Worm (Caenorhabditis elegans) whole organism, L1 larva: Measurements from ENCODE around the gene map-1.

Experiments
- hpl-2 ChIP-seq: fragments of 150-350 bp; optimal IDR thresholded peaks from 2 replicates; lab custom pipeline; 2014; ENCODE audit warnings: missing biosample characterization, missing genetic modification reagents, missing genetic modification characterization
- lin-39 ChIP-seq: fragments of 150-350 bp; optimal IDR thresholded peaks from 2 replicates; lab custom pipeline; 2014; ENCODE audit warnings: missing biosample characterization, missing genetic modification reagents, missing genetic modification characterization
- lir-3 ChIP-seq: sonication (generic microtip); optimal IDR thresholded peaks from 2 replicates; lab custom pipeline; 2016; ENCODE audit warnings: mild to moderate bottlenecking, missing genetic modification characterization, moderate library complexity, missing compliant biosample characterization; ENCODE audit not compliant: poor library complexity
- skn-1 ChIP-seq: fragments of 150-350 bp; optimal IDR thresholded peaks from 2 replicates; lab custom pipeline; 2014; ENCODE audit warnings: missing biosample characterization, missing genetic modification characterization
- unc-62 ChIP-seq: fragments of 150-350 bp; optimal IDR thresholded peaks from 2 replicates; lab custom pipeline; 2014; ENCODE audit warnings: missing biosample characterization, missing genetic modification reagents, missing genetic modification characterization
- unc-98 ChIP-seq: fragments of 200-800 bp; sonication (Bioruptor generic); IDR thresholded peaks from 2 replicates; pipeline ENCODE4 v1.3.6; 2022; ENCODE audit warnings: missing genetic modification characterization, missing compliant biosample characterization
- zag-1 ChIP-seq: fragments of 150-350 bp; optimal IDR thresholded peaks from 2 replicates; lab custom pipeline; 2014; ENCODE audit warnings: missing biosample characterization, missing genetic modification characterization
- ztf-11 ChIP-seq, 2 experiments: sonication (generic microtip); optimal IDR thresholded peaks; 2 replicates each; lab custom pipeline; 2016 to 2017; ENCODE audit warnings: missing genetic modification characterization in 2 of 2, missing biosample characterization in 1 of 2, missing compliant biosample characterization in 1 of 2

ce11 chrIV:3659951-3660350 lies 26.7 kb downstream of the map-1 start:
- TF ChIP-seq ztf-11 (tag; optimal IDR thresholded peaks at IDR 0.05; lab: Kevin White, UChicago), result no peak
- no peak for TF ChIP-seq lin-39 (tag; lab: Kevin White, UChicago)
- no peak for TF ChIP-seq skn-1 (tag; lab: Kevin White, UChicago)
- no peak for TF ChIP-seq unc-62
- TF ChIP-seq lir-3 (tag; lab: Kevin White, UChicago), result no peak
- no peak for TF ChIP-seq unc-98 (GFP tag; lab: Robert Waterston, UW)
- no peak for TF ChIP-seq hpl-2 (GFP tag; lab: Kevin White, UChicago)
- no peak for TF ChIP-seq zag-1 (tag; lab: Kevin White, UChicago)
